Fruit fly (Drosophila melanogaster): ENCODE data around the gene colt.

Gene colt

DNA sequence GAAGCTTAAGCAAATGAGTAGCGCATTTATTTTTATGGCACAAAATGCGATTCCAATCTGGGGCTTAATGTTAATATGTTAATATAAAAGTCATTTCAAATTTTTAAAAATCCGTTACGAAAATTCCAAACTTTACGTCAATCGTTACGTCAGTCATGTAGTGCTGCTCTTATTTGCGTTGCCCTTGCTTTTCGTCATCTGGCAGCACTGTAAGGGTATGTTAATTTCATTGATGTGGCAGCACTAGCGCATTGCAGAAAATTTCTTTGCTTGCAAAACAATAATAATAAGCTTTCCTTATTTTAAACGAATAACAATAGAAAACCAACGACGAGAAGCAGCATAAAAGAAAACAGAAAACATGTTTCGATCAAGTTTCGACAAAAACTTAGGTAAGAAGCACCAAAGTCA, 30.0 kb downstream of the colt start, which contains the start of gene Hrs (continued):
- no peak for TF ChIP-seq CG4424 (GFP tag; optimal IDR thresholded peaks at IDR 0.05)
- TF ChIP-seq zfh1 (GFP tag; IDR thresholded peaks at IDR 0.05): no peak
- TF ChIP-seq CG1529 (GFP tag; optimal IDR thresholded peaks at IDR 0.05): no peak
- TF ChIP-seq tup (GFP tag; optimal IDR thresholded peaks at IDR 0.05): no peak
- TF ChIP-seq Max (GFP tag; optimal IDR thresholded peaks at IDR 0.05): no peak
- TF ChIP-seq CG4617 (GFP tag; optimal IDR thresholded peaks at IDR 0.05; ENCODE audit: borderline replicate concordance): peak; percentile 95
- TF ChIP-seq Elba2 (GFP tag; optimal IDR thresholded peaks at IDR 0.05): peak; percentile 64
- no peak for TF ChIP-seq CG13424 (tag; optimal IDR thresholded peaks at IDR 0.05)
- TF ChIP-seq kni (GFP tag; optimal IDR thresholded peaks at IDR 0.05): no peak
- peak; percentile 78 for TF ChIP-seq MBD-R2 (GFP tag; IDR thresholded peaks at IDR 0.05)
- peak; percentile 24 for TF ChIP-seq CG7987 (GFP tag; optimal IDR thresholded peaks at IDR 0.05)
- 0 out of 3 replicates have a peak, but pooled peaks have one; percentile 12 for TF ChIP-seq ken (GFP tag; IDR thresholded peaks at IDR 0.05)
- TF ChIP-seq CG18476 (GFP tag; optimal IDR thresholded peaks at IDR 0.05): no peak
- no peak for TF ChIP-seq CG3281 (GFP tag; optimal IDR thresholded peaks at IDR 0.05)
- no peak for TF ChIP-seq CG16779 (GFP tag; IDR thresholded peaks at IDR 0.05)
- peak; percentile 68 for TF ChIP-seq CG2116 (GFP tag; optimal IDR thresholded peaks at IDR 0.05)
- TF ChIP-seq bowl (GFP tag; IDR thresholded peaks at IDR 0.05): no peak
- peak; percentile 54 for TF ChIP-seq CG10267 (tag; optimal IDR thresholded peaks at IDR 0.05)
- no peak for TF ChIP-seq MTF-1 (GFP tag; optimal IDR thresholded peaks at IDR 0.05; ENCODE audit: borderline replicate concordance)
- TF ChIP-seq CG2199 (GFP tag; IDR thresholded peaks at IDR 0.05): no peak
- 0 out of 3 replicates have a peak, but pooled peaks have one; percentile 51 for TF ChIP-seq CG6791 (GFP tag; IDR thresholded peaks at IDR 0.05; ENCODE audit: partially characterized antibody)
- no peak for TF ChIP-seq CG4404 (GFP tag; IDR thresholded peaks at IDR 0.05)
- TF ChIP-seq zen2 (GFP tag; IDR thresholded peaks at IDR 0.05; ENCODE audit: partially characterized antibody): no peak
- peak; percentile 41 for TF ChIP-seq Sin3A (optimal IDR thresholded peaks at IDR 0.05)
- peak; percentile 45 for TF ChIP-seq Fer1 (GFP tag; optimal IDR thresholded peaks at IDR 0.05)
- no peak for TF ChIP-seq tin (GFP tag; optimal IDR thresholded peaks at IDR 0.05)
- no peak for TF ChIP-seq Hr39 (optimal IDR thresholded peaks at IDR 0.05)
- TF ChIP-seq pan (optimal IDR thresholded peaks at IDR 0.05): no peak
- TF ChIP-seq pan (GFP tag; optimal IDR thresholded peaks at IDR 0.05 in 1 of 2, IDR thresholded peaks at IDR 0.05 in 1 of 2): no peak
- TF ChIP-seq CG30403 (GFP tag; optimal IDR thresholded peaks at IDR 0.05): no peak
- no peak for TF ChIP-seq zen (tag; optimal IDR thresholded peaks at IDR 0.05)
- no peak for TF ChIP-seq CG34422 (GFP tag; IDR thresholded peaks at IDR 0.05)
- TF ChIP-seq CG2712 (tag; optimal IDR thresholded peaks at IDR 0.05): peak; percentile 34
- TF ChIP-seq HLHmδ (GFP tag; optimal IDR thresholded peaks at IDR 0.05): no peak
- TF ChIP-seq stwl (tag; optimal IDR thresholded peaks at IDR 0.05): peak; percentile 91
- TF ChIP-seq Poxn (GFP tag; IDR thresholded peaks at IDR 0.05): no peak
- TF ChIP-seq CTCF (GFP tag; optimal IDR thresholded peaks at IDR 0.05): peak; percentile 22
- no peak for TF ChIP-seq caup (GFP tag; optimal IDR thresholded peaks at IDR 0.05; ENCODE audit: severe bottlenecking)
- TF ChIP-seq CG31441 (GFP tag; IDR thresholded peaks at IDR 0.05): no peak
- no peak for TF ChIP-seq fd64A (GFP tag; optimal IDR thresholded peaks at IDR 0.05)
- no peak for TF ChIP-seq CG8290 (GFP tag; optimal IDR thresholded peaks at IDR 0.05)
- TF ChIP-seq CG8290 (tag; optimal IDR thresholded peaks at IDR 0.05): no peak
- no peak for TF ChIP-seq maf-S (GFP tag; optimal IDR thresholded peaks at IDR 0.05)
- TF ChIP-seq CHES-1-like (GFP tag; optimal IDR thresholded peaks at IDR 0.05): peak; percentile 27
- TF ChIP-seq Gug (GFP tag; IDR thresholded peaks at IDR 0.05): no peak
- TF ChIP-seq CG15514 (GFP tag; optimal IDR thresholded peaks at IDR 0.05): peak; percentile 77
- TF ChIP-seq vvl (GFP tag; IDR thresholded peaks at IDR 0.05): peak; percentile 83
- no peak for TF ChIP-seq fru (optimal IDR thresholded peaks at IDR 0.05)
- no peak for TF ChIP-seq CG8478 (optimal IDR thresholded peaks at IDR 0.05)
- TF ChIP-seq Pdp1 (GFP tag; optimal IDR thresholded peaks at IDR 0.05): peak in 1 of 2 experiments; percentile 91
- TF ChIP-seq CG6175 (GFP tag; IDR thresholded peaks at IDR 0.05): no peak
- no peak for TF ChIP-seq CG18619 (GFP tag; optimal IDR thresholded peaks at IDR 0.05)
- peak; percentile 33; the same call in 1 of the 2 replicates for TF ChIP-seq CG13287 (GFP tag; IDR thresholded peaks at IDR 0.05; ENCODE audit: partially characterized antibody)
